Fruit fly (Drosophila melanogaster) whole organism, embryonic: Measurements from ENCODE around the gene Usp14.

Source experiments
- Aef1 ChIP-seq: fragments of 200-800 bp; sonication (Bioruptor generic); IDR thresholded peaks from 3 replicates; pipeline ENCODE4 v1.3.6; 2022; ENCODE audit warnings: missing biosample characterization, missing genetic modification characterization
- Asciz ChIP-seq: fragments of 200-800 bp; sonication (Bioruptor generic); optimal IDR thresholded peaks from 2 replicates; lab custom pipeline; 2017; ENCODE audit warnings: missing biosample characterization, mild to moderate bottlenecking, missing genetic modification characterization, missing genetic modification reagents
- CG10274 ChIP-seq: fragments of 200-800 bp; sonication (Bioruptor generic); optimal IDR thresholded peaks from 3 replicates; lab custom pipeline; 2017; ENCODE audit warnings: missing biosample characterization, mild to moderate bottlenecking, missing genetic modification characterization
- CG10543 ChIP-seq: fragments of 200-800 bp; sonication (Bioruptor generic); optimal IDR thresholded peaks from 3 replicates; lab custom pipeline; 2017; ENCODE audit warnings: missing biosample characterization, mild to moderate bottlenecking, missing genetic modification characterization, moderate library complexity
- CG13123 ChIP-seq: fragments of 200-800 bp; sonication (Bioruptor generic); optimal IDR thresholded peaks from 2 replicates; lab custom pipeline; 2016; ENCODE audit warnings: missing biosample characterization, missing genetic modification characterization
- CG13894 ChIP-seq: fragments of 200-800 bp; sonication (Bioruptor generic); optimal IDR thresholded peaks from 3 replicates; lab custom pipeline; 2018; ENCODE audit warnings: missing biosample characterization, mild to moderate bottlenecking, missing genetic modification characterization, moderate library complexity
- CG15269 ChIP-seq: fragments of 200-800 bp; sonication (Bioruptor generic); optimal IDR thresholded peaks from 2 replicates; lab custom pipeline; 2018; ENCODE audit warnings: missing biosample characterization, mild to moderate bottlenecking, missing genetic modification characterization, moderate library complexity
- CG15514 ChIP-seq: fragments of 200-800 bp; sonication (Bioruptor generic); optimal IDR thresholded peaks from 3 replicates; lab custom pipeline; 2017; ENCODE audit warnings: missing biosample characterization, missing genetic modification characterization, mild to moderate bottlenecking, moderate library complexity, missing genetic modification reagents
- CG15601 ChIP-seq: fragments of 200-800 bp; sonication (Bioruptor generic); optimal IDR thresholded peaks from 3 replicates; lab custom pipeline; 2019; ENCODE audit warnings: missing biosample characterization, mild to moderate bottlenecking, missing genetic modification characterization, moderate library complexity
- CG16863 ChIP-seq: fragments of 200-800 bp; sonication (Bioruptor generic); optimal IDR thresholded peaks from 3 replicates; lab custom pipeline; 2016; ENCODE audit warnings: missing biosample characterization, missing genetic modification characterization
- CG17568 ChIP-seq: fragments of 200-800 bp; sonication (Bioruptor generic); optimal IDR thresholded peaks from 2 replicates; lab custom pipeline; 2018; ENCODE audit warnings: missing biosample characterization, mild to moderate bottlenecking, missing genetic modification characterization, moderate library complexity
- CG18011 ChIP-seq: fragments of 200-800 bp; sonication (Bioruptor generic); optimal IDR thresholded peaks from 2 replicates; lab custom pipeline; 2017; ENCODE audit warnings: missing biosample characterization, missing genetic modification characterization, mild to moderate bottlenecking, moderate library complexity, missing genotype
- CG34376 ChIP-seq: fragments of 200-800 bp; sonication (Bioruptor generic); optimal IDR thresholded peaks from 2 replicates; lab custom pipeline; 2018; ENCODE audit warnings: missing biosample characterization, mild to moderate bottlenecking, missing genetic modification characterization
- CG3726 ChIP-seq: fragments of 200-800 bp; sonication (Bioruptor generic); IDR thresholded peaks from 3 replicates; pipeline ENCODE4, ENCODE4 v1.3.6; 2022; ENCODE audit warnings: missing biosample characterization, missing genetic modification characterization
- CG6854 ChIP-seq: fragments of 200-800 bp; sonication (Bioruptor generic); optimal IDR thresholded peaks from 3 replicates; lab custom pipeline; 2017; ENCODE audit warnings: missing biosample characterization, mild to moderate bottlenecking, missing genetic modification characterization
- CG7839 ChIP-seq: fragments of 200-800 bp; sonication (Bioruptor generic); optimal IDR thresholded peaks from 3 replicates; lab custom pipeline; 2018; ENCODE audit warnings: missing biosample characterization, mild to moderate bottlenecking, missing genetic modification characterization, moderate library complexity
- D ChIP-seq, 2 experiments: fragments of 200-800 bp in 1 of 2; fragments of >200 bp in 1 of 2; sonication (Bioruptor generic) in 1 of 2; optimal IDR thresholded peaks; 2 replicates in 1 of 2; 3 replicates in 1 of 2; lab custom pipeline; 2017; ENCODE audit warnings: mild to moderate bottlenecking in 1 of 2, missing biosample characterization in 1 of 2, missing genetic modification characterization in 1 of 2, missing genetic modification reagents in 1 of 2
- Dbx ChIP-seq: fragments of 200-800 bp; sonication (Bioruptor generic); IDR thresholded peaks from 3 replicates; pipeline ENCODE4 v1.3.6; 2022; ENCODE audit warnings: missing biosample characterization, missing genetic modification characterization
- Deaf1 ChIP-seq: fragments of 200-800 bp; optimal IDR thresholded peaks from 3 replicates; lab custom pipeline; 2019; ENCODE audit warnings: missing biosample characterization, mild to moderate bottlenecking, missing genetic modification characterization, moderate library complexity
- Doc3 ChIP-seq: fragments of 200-800 bp; sonication (Bioruptor generic); IDR thresholded peaks from 3 replicates; pipeline ENCODE4 v1.3.6; 2022; ENCODE audit warnings: missing biosample characterization, missing genetic modification characterization; ENCODE audit not compliant: partially characterized antibody
- E2f2 ChIP-seq: fragments of 200-800 bp; sonication (Bioruptor generic); IDR thresholded peaks from 2 replicates; pipeline ENCODE4 v1.3.6; 2022; ENCODE audit warnings: missing biosample characterization, missing genetic modification characterization
- Fer1 ChIP-seq: fragments of 200-800 bp; sonication (Bioruptor generic); optimal IDR thresholded peaks from 2 replicates; lab custom pipeline; 2017; ENCODE audit warnings: missing biosample characterization, mild to moderate bottlenecking, missing genetic modification characterization
- H15 ChIP-seq: fragments of 200-800 bp; sonication (Bioruptor generic); IDR thresholded peaks from 3 replicates; pipeline ENCODE4 v1.3.6; 2022; ENCODE audit warnings: missing biosample characterization, missing genetic modification characterization
- HmgD ChIP-seq: fragments of 200-800 bp; sonication (Bioruptor generic); optimal IDR thresholded peaks from 3 replicates; lab custom pipeline; 2016; ENCODE audit warnings: missing biosample characterization, missing genetic modification characterization
- MTF-1 ChIP-seq: fragments of 200-800 bp; sonication (Bioruptor generic); optimal IDR thresholded peaks from 2 replicates; lab custom pipeline; 2018; ENCODE audit warnings: missing biosample characterization, mild to moderate bottlenecking, missing genetic modification characterization, borderline replicate concordance
- NFAT ChIP-seq: fragments of 200-800 bp; sonication (Bioruptor generic); IDR thresholded peaks from 2 replicates; pipeline ENCODE4 v1.3.6; 2022; ENCODE audit warnings: missing biosample characterization, missing genetic modification characterization
- Neu2 ChIP-seq: fragments of 200-800 bp; sonication (Bioruptor generic); optimal IDR thresholded peaks from 3 replicates; lab custom pipeline; 2016; ENCODE audit warnings: missing biosample characterization, missing genetic modification characterization, borderline replicate concordance
- Nf-YC ChIP-seq: fragments of 200-800 bp; optimal IDR thresholded peaks from 3 replicates; lab custom pipeline; 2019; ENCODE audit warnings: missing biosample characterization, mild to moderate bottlenecking, missing genetic modification characterization, moderate library complexity
- Taf1 ChIP-seq: fragments of 200-800 bp; sonication (Bioruptor generic); IDR thresholded peaks from 2 replicates; pipeline ENCODE4 v1.3.6; 2022; ENCODE audit warnings: missing biosample characterization, missing genetic modification characterization
- YL-1 ChIP-seq: fragments of 200-800 bp; sonication (Bioruptor generic); optimal IDR thresholded peaks from 3 replicates; lab custom pipeline; 2017; ENCODE audit warnings: missing biosample characterization, mild to moderate bottlenecking, missing genetic modification characterization
- ash1 ChIP-seq: fragments of 200-800 bp; sonication (Bioruptor generic); optimal IDR thresholded peaks from 2 replicates; lab custom pipeline; 2018; ENCODE audit warnings: missing biosample characterization, mild to moderate bottlenecking, missing genetic modification characterization
- bigmax ChIP-seq: fragments of 200-800 bp; sonication (Bioruptor generic); optimal IDR thresholded peaks from 2 replicates; lab custom pipeline; 2018; ENCODE audit warnings: missing biosample characterization, mild to moderate bottlenecking, missing genetic modification characterization
- chinmo ChIP-seq: fragments of 200-800 bp; sonication (Bioruptor generic); IDR thresholded peaks from 4 replicates; pipeline ENCODE4 v1.3.6; 2022; ENCODE audit warnings: missing biosample characterization, missing genetic modification characterization; ENCODE audit not compliant: partially characterized antibody
- dan ChIP-seq: fragments of 200-800 bp; sonication (Bioruptor generic); IDR thresholded peaks from 2 replicates; pipeline ENCODE4 v1.3.6; 2022; ENCODE audit warnings: missing biosample characterization, missing genetic modification characterization
- disco-r ChIP-seq: fragments of 200-800 bp; sonication (Bioruptor generic); optimal IDR thresholded peaks from 2 replicates; lab custom pipeline; 2016; ENCODE audit warnings: missing biosample characterization, missing genetic modification characterization
- exex ChIP-seq: fragments of 200-800 bp; sonication (Bioruptor generic); optimal IDR thresholded peaks from 4 replicates; lab custom pipeline; 2018; ENCODE audit warnings: missing biosample characterization, mild to moderate bottlenecking, missing genetic modification characterization, moderate library complexity
- gem ChIP-seq: fragments of 200-800 bp; sonication (Bioruptor generic); optimal IDR thresholded peaks from 2 replicates; lab custom pipeline; 2019; ENCODE audit warnings: missing biosample characterization, mild to moderate bottlenecking, missing genetic modification characterization, moderate library complexity
- gfzf ChIP-seq: fragments of 200-800 bp; sonication (Bioruptor generic); optimal IDR thresholded peaks from 2 replicates; lab custom pipeline; 2016; ENCODE audit warnings: missing biosample characterization, mild to moderate bottlenecking, missing genetic modification characterization, moderate library complexity
- pb ChIP-seq: fragments of 200-800 bp; sonication (Bioruptor generic); optimal IDR thresholded peaks from 3 replicates; lab custom pipeline; 2016; ENCODE audit warnings: missing biosample characterization, missing genetic modification characterization
- pum ChIP-seq: fragments of 200-800 bp; sonication (Bioruptor generic); optimal IDR thresholded peaks from 2 replicates; lab custom pipeline; 2016; ENCODE audit warnings: missing biosample characterization, missing genetic modification characterization
- sd ChIP-seq: fragments of 200-800 bp; sonication (Bioruptor generic); optimal IDR thresholded peaks from 3 replicates; lab custom pipeline; 2018; ENCODE audit warnings: missing biosample characterization, mild to moderate bottlenecking, missing genetic modification characterization, moderate library complexity
- sim ChIP-seq: fragments of 200-800 bp; sonication (Bioruptor generic); IDR thresholded peaks from 2 replicates; pipeline ENCODE4 v1.3.6; 2022; ENCODE audit warnings: missing biosample characterization, missing genetic modification characterization
- sqz ChIP-seq: fragments of 200-800 bp; sonication (Bioruptor generic); optimal IDR thresholded peaks from 3 replicates; lab custom pipeline; 2018; ENCODE audit warnings: missing biosample characterization, mild to moderate bottlenecking, missing genetic modification characterization
- tll ChIP-seq, 2 experiments: fragments of 200-800 bp in 1 of 2; fragments of >200 bp in 1 of 2; sonication (Bioruptor generic) in 1 of 2; optimal IDR thresholded peaks; 2 replicates each; lab custom pipeline; 2017 to 2019; ENCODE audit warnings: missing biosample characterization in 2 of 2, missing genetic modification characterization in 2 of 2, mild to moderate bottlenecking in 1 of 2, moderate library complexity in 1 of 2
- vnd ChIP-seq: fragments of 200-800 bp; sonication (Bioruptor generic); IDR thresholded peaks from 3 replicates; pipeline ENCODE4 v1.3.6; 2022; ENCODE audit warnings: missing biosample characterization, missing genetic modification characterization; ENCODE audit not compliant: partially characterized antibody
- vvl ChIP-seq: fragments of 200-800 bp; sonication (Bioruptor generic); IDR thresholded peaks from 2 replicates; pipeline ENCODE4 v1.3.6; 2022; ENCODE audit warnings: missing biosample characterization, missing genetic modification characterization
- zfh1 ChIP-seq: fragments of 200-800 bp; sonication (Bioruptor generic); IDR thresholded peaks from 3 replicates; pipeline ENCODE4 v1.3.6; 2022; ENCODE audit warnings: missing biosample characterization, missing genetic modification characterization

Gene Usp14

DNA sequence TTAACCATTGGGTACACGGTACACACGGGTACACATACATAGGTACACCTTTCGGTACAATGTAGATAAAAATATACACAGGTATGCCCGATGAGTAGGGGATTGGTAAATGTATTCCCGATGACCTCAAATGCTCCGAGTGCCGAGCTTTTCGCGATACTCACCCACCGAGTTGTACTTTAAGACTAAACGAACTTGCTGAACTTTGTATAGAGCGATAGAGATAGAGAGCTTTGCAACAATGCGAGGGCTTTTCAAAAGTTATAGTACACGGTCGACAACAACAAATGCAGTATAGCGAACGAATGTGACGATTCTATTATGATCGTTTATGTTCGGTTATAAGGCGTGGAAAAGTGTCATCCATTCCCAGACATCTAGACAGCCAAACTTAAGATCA lies 7.4 kb upstream of the Usp14 start (continued):
- TF ChIP-seq sd (tag; lab: Kevin White, UChicago) (peak; percentile 89), chinmo (GFP tag; lab: Robert Waterston, UW) (peak; percentile 89; the same call in 2 of the 4 replicates), Aef1 (GFP tag; lab: Robert Waterston, UW) (peak; percentile 60; the same call in 2 of the 3 replicates), sim (GFP tag; lab: Robert Waterston, UW) (no peak), vvl (GFP tag; lab: Robert Waterston, UW) (peak; percentile 23; the same call in 1 of the 2 replicates), CG10274 (GFP tag; lab: Kevin White, UChicago) (peak; percentile 91), CG17568 (GFP tag; lab: Kevin White, UChicago) (no peak), NFAT (GFP tag; lab: Robert Waterston, UW) (peak; percentile 3; the same call in 1 of the 2 replicates), CG13894 (tag; lab: Kevin White, UChicago) (peak; percentile 84), exex (tag; lab: Kevin White, UChicago) (peak; percentile 65), CG34376 (peak; percentile 91), Fer1 (peak; percentile 56), bigmax (GFP tag; lab: Kevin White, UChicago) (peak; percentile 25), Dbx (GFP tag; lab: Robert Waterston, UW) (peak; percentile 28; the same call in 1 of the 3 replicates), CG6854 (GFP tag; lab: Kevin White, UChicago) (peak; percentile 8), Deaf1 (tag; lab: Kevin White, UChicago) (peak; percentile 94), gem (tag; lab: Kevin White, UChicago) (no peak), MTF-1 (GFP tag; lab: Kevin White, UChicago) (peak; percentile 15), CG10543 (GFP tag; lab: Kevin White, UChicago) (peak; percentile 40)

DNA sequence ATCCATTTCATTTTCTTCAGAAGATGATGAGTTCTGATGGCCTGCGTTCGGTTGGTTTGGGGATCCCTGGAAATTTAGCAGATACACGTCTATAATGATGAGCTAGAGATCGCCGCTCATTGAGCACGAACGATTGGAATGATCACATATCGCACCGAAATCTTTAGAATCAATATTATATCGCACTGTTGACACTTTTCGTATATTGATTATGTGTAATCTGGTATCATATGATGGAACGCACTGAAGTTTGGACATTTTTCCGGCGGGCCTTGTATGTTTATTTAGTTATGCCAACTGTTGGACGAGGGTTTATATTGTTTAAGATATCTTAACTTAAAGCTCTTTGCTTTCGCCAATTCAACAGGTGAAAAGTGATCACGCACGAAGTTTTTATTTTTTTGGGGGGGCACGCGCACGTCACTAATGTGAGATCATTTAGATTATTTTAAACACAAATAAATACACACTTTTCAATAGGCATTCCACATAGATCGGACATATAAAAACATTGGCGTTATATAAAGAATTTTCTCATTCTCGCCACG lies 6.9 kb upstream of the Usp14 start:
- TF ChIP-seq E2f2 (GFP tag; lab: Robert Waterston, UW) (no peak), H15 (0 out of 3 replicates have a peak, but pooled peaks have one; percentile 10), Nf-YC (peak; percentile 2), pum (GFP tag; lab: Kevin White, UChicago) (peak; percentile 2), disco-r (peak; percentile 31), CG15514 (GFP tag; lab: Kevin White, UChicago) (peak; percentile 6), CG18011 (GFP tag; lab: Kevin White, UChicago) (peak; percentile 8), CG34376 (no peak), CG3726 (GFP tag; lab: Robert Waterston, UW) (no peak), gfzf (GFP tag; lab: Kevin White, UChicago) (peak; percentile 5), zfh1 (GFP tag; lab: Robert Waterston, UW) (no peak), CG13123 (GFP tag; lab: Kevin White, UChicago) (no peak), vnd (GFP tag; lab: Robert Waterston, UW) (peak; percentile 75), Asciz (GFP tag; lab: Kevin White, UChicago) (no peak), CG7839 (no peak), Taf1 (GFP tag; lab: Robert Waterston, UW) (no peak), tll (GFP tag; optimal IDR thresholded peaks at IDR 0.05; lab: Kevin White, UChicago) (no peak), CG15269 (tag; lab: Kevin White, UChicago) (no peak), CG16863 (no peak), sqz (GFP tag; lab: Kevin White, UChicago) (peak; percentile 51), CG15601 (tag; lab: Kevin White, UChicago) (no peak), HmgD (GFP tag; lab: Kevin White, UChicago) (no peak), Neu2 (GFP tag; lab: Kevin White, UChicago) (no peak), pb (peak; percentile 4), D (optimal IDR thresholded peaks at IDR 0.05; lab: Kevin White, UChicago) (no peak), D (GFP tag; optimal IDR thresholded peaks at IDR 0.05; lab: Kevin White, UChicago) (peak; percentile 21), YL-1 (no peak), ash1 (GFP tag; lab: Kevin White, UChicago) (no peak), dan (GFP tag; lab: Robert Waterston, UW) (no peak), Doc3 (GFP tag; lab: Robert Waterston, UW) (peak; percentile 72; the same call in 2 of the 3 replicates)
